Fruit fly (Drosophila melanogaster) whole organism: ENCODE measurements around the gene lectin-21Cb.

Experiments
- Dll ChIP-seq: fragments of >200 bp; optimal IDR thresholded peaks from 2 replicates; lab custom pipeline; 2017
- pan ChIP-seq: fragments of >200 bp; optimal IDR thresholded peaks from 2 replicates; lab custom pipeline; 2017

DNA sequence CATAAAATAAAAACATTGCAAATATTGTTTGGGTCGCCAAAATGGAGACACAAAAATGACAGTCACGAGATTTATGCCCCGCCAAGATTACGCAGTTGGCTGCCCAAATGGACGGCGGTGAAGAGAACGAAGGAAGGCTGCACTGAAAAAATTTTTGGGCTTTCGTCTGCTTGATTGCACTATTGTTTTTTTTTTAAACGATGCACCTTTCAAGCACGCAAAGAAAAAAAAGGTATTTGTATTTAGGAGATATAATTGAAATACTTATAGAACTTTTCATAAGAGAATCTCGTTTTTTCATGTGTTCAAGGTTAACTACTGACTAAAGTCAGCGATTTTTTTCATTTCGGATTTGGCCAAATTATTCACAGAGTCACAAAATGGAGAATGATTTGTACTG, 29.9 kb upstream of the lectin-21Cb start:
- no peak for TF ChIP-seq Dll (lab: Kevin White, UChicago)
- no peak for TF ChIP-seq pan (lab: Kevin White, UChicago)
